Worm (Caenorhabditis elegans): Measurements from ENCODE around the gene str-8.

Gene str-8

ce11 chrV:15757645-15758044 is 2.8 kb downstream of the str-8 start:
- no peak for TF ChIP-seq ets-7 (tag; optimal IDR thresholded peaks at IDR 0.05)
- TF ChIP-seq ceh-13 (GFP tag; optimal IDR thresholded peaks at IDR 0.05), result no peak
- TF ChIP-seq ceh-36 (tag; optimal IDR thresholded peaks at IDR 0.05), result no peak
- no peak for TF ChIP-seq ama-1 (optimal IDR thresholded peaks at IDR 0.05)
- TF ChIP-seq B0310.2 (tag; optimal IDR thresholded peaks at IDR 0.05), result no peak
- TF ChIP-seq hmbx-1 (tag; optimal IDR thresholded peaks at IDR 0.05), result no peak
- TF ChIP-seq tbx-11 (GFP tag; IDR thresholded peaks at IDR 0.05), result no peak
- TF ChIP-seq tbx-37 (GFP tag; conservative IDR thresholded peaks at IDR 0.05), result no peak
- no peak for TF ChIP-seq tra-4 (tag; optimal IDR thresholded peaks at IDR 0.05)
- TF ChIP-seq hnd-1 (tag; optimal IDR thresholded peaks at IDR 0.05), result no peak
- TF ChIP-seq flt-1 (GFP tag; IDR thresholded peaks at IDR 0.05), result no peak
- TF ChIP-seq F13C5.2 (tag; optimal IDR thresholded peaks at IDR 0.05), result no peak
- no peak for TF ChIP-seq aly-1 (tag; optimal IDR thresholded peaks at IDR 0.05)

- no peak for TF ChIP-seq tbx-11 (GFP tag; IDR thresholded peaks at IDR 0.05)
- no peak for TF ChIP-seq tbx-37 (GFP tag; conservative IDR thresholded peaks at IDR 0.05)
- TF ChIP-seq pes-1 (GFP tag; IDR thresholded peaks at IDR 0.05), result no peak
- TF ChIP-seq ceh-13 (GFP tag; optimal IDR thresholded peaks at IDR 0.05), result no peak
- TF ChIP-seq ets-7 (tag; optimal IDR thresholded peaks at IDR 0.05), result no peak
- TF ChIP-seq B0310.2 (tag; optimal IDR thresholded peaks at IDR 0.05), result no peak
- TF ChIP-seq hmg-4 (GFP tag; optimal IDR thresholded peaks at IDR 0.05), result no peak
- TF ChIP-seq scrt-1 (GFP tag; IDR thresholded peaks at IDR 0.05), result no peak
- TF ChIP-seq tra-4 (tag; optimal IDR thresholded peaks at IDR 0.05), result no peak
These were observed 3.6 kb downstream of the str-8 start, which contains the start of gene str-9 for ce11 chrV:15758449-15758848. TSS of gene str-9 (plus strand) at chrV:15758749.

ce11 chrV:15766122-15766594 is 11.3 kb downstream of the str-8 start, which contains the start of the genes haf-3 and F57A10.2:
TSS of gene haf-3 (minus strand) at chrV:15766172.
TSS of gene F57A10.2 (plus strand) at chrV:15766575.
- TF ChIP-seq flt-1 (GFP tag; IDR thresholded peaks at IDR 0.05), result 0 out of 2 replicates have a peak, but pooled peaks have one; percentile 13
- peak; percentile 66 for TF ChIP-seq F13C5.2 (tag; optimal IDR thresholded peaks at IDR 0.05)
- TF ChIP-seq tra-4 (tag; optimal IDR thresholded peaks at IDR 0.05), result no peak

DNA sequence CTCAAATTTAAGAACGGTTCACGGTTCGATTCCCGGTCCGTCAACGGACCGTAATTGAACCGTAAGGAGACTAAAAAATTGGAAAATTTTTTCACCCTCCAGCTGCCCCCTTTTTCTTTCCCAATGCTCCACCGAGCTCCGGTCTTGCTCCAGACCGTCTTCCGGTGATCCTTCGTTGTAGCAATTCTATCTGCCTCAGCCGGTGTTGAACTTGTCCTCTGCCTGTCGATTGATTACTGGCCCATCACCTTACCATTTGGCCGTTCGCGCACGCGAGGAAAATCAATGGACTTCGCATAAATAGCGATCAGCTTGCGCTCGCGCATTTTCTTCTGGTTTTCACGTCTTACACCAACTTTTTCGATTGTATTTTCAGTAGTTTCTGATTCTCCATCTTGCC is 12.6 kb downstream of the str-8 start:
- peak; percentile 51; the same call in 1 of the 2 replicates for TF ChIP-seq scrt-1 (GFP tag; IDR thresholded peaks at IDR 0.05)
- TF ChIP-seq flt-1 (GFP tag; IDR thresholded peaks at IDR 0.05), result peak; percentile 28; the same call in 1 of the 2 replicates
- peak; percentile 73 for TF ChIP-seq pes-1 (GFP tag; IDR thresholded peaks at IDR 0.05)

DNA sequence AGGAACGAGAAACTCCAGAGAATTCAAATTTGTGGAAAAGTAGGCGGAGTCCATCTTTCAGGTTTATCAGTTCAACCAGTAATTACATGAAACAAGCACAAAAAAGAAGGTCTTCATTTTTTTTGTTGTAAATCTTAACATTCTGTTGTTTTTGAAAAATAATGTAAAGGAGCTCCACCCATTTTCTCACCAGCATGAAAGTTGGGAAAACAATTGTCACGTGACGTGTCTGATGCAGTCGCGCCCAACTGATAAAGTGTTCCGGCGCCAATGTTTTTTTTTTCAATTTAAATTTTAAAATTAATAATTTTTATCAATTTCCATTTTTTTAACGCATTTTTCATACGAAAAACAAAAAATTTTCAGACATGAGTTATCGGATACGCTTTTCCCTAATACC is 14.2 kb downstream of the str-8 start, which contains the start of gene F57A10.4:
Gene F57A10.4, plus strand, starts transcription at position 367 of the 400 bp plus-strand sequence.
- TF ChIP-seq hmg-4 (GFP tag; optimal IDR thresholded peaks at IDR 0.05), result no peak
- TF ChIP-seq aly-1 (tag; optimal IDR thresholded peaks at IDR 0.05), result no peak
- no peak for TF ChIP-seq tra-4 (tag; optimal IDR thresholded peaks at IDR 0.05)
- no peak for TF ChIP-seq ceh-36 (tag; optimal IDR thresholded peaks at IDR 0.05)
- no peak for TF ChIP-seq F13C5.2 (tag; optimal IDR thresholded peaks at IDR 0.05)
- no peak for TF ChIP-seq pes-1 (GFP tag; IDR thresholded peaks at IDR 0.05)
- no peak for TF ChIP-seq flt-1 (GFP tag; IDR thresholded peaks at IDR 0.05)
- TF ChIP-seq ceh-13 (GFP tag; optimal IDR thresholded peaks at IDR 0.05), result no peak
- no peak for TF ChIP-seq B0310.2 (tag; optimal IDR thresholded peaks at IDR 0.05)
- no peak for TF ChIP-seq scrt-1 (GFP tag; IDR thresholded peaks at IDR 0.05)
- TF ChIP-seq ama-1 (optimal IDR thresholded peaks at IDR 0.05), result no peak
- no peak for TF ChIP-seq ets-7 (tag; optimal IDR thresholded peaks at IDR 0.05)
- TF ChIP-seq hnd-1 (tag; optimal IDR thresholded peaks at IDR 0.05), result no peak

DNA sequence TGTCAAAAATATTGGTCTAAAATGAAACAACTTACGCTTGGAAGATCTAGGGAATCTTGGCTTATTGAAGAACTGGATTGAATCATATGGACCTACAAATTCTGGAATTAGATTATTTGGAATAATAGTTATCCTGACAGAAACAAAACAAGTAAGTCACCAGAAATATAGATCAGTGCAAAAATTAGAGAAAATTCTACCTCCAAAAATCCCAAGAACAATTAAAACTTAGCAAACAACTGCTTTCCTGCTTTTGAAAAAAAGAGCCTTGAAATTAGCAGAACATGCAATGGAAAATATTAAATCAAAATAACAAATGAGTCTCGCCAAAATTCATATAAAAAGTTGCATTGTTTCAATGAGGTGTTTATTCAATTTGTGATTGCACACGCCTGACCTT is 18.3 kb downstream of the str-8 start, which contains the start of gene nhr-60:
Gene nhr-60, minus strand, starts transcription at position 101 of the 400 bp plus-strand sequence.
- TF ChIP-seq tbx-37 (GFP tag; conservative IDR thresholded peaks at IDR 0.05) (no peak), tra-4 (tag; optimal IDR thresholded peaks at IDR 0.05) (no peak), ceh-13 (GFP tag; optimal IDR thresholded peaks at IDR 0.05) (no peak), pes-1 (GFP tag; IDR thresholded peaks at IDR 0.05) (no peak), B0310.2 (tag; optimal IDR thresholded peaks at IDR 0.05) (no peak), ama-1 (optimal IDR thresholded peaks at IDR 0.05) (no peak), hnd-1 (tag; optimal IDR thresholded peaks at IDR 0.05) (no peak), scrt-1 (GFP tag; IDR thresholded peaks at IDR 0.05) (no peak), hmbx-1 (tag; optimal IDR thresholded peaks at IDR 0.05) (no peak), ets-7 (tag; optimal IDR thresholded peaks at IDR 0.05) (no peak), aly-1 (tag; optimal IDR thresholded peaks at IDR 0.05) (no peak), tbx-11 (GFP tag; IDR thresholded peaks at IDR 0.05) (no peak), F13C5.2 (tag; optimal IDR thresholded peaks at IDR 0.05) (no peak), flt-1 (GFP tag; IDR thresholded peaks at IDR 0.05) (no peak), ceh-36 (tag; optimal IDR thresholded peaks at IDR 0.05) (no peak)

DNA sequence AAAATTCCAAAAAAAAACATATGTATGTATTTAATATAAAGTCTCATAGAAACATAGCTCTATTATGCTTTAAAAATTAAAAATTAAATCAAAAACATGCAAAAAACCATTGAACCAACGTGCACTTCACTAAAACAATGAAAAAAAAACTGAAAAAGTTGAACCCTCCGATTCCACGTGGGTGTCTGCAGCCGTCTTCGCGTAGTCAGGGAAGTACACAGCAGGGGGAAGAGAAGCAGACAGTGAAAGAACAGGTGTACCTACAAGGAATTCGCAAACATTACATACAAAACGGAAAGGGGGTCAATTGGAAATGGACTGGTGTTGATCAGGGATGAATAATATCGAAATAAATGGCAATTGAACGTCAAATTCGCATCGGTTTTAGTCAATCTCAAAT is 19.1 kb downstream of the str-8 start:
- no peak for TF ChIP-seq ceh-13 (GFP tag; optimal IDR thresholded peaks at IDR 0.05)
- TF ChIP-seq hnd-1 (tag; optimal IDR thresholded peaks at IDR 0.05), result no peak
- no peak for TF ChIP-seq pes-1 (GFP tag; IDR thresholded peaks at IDR 0.05)
- TF ChIP-seq F13C5.2 (tag; optimal IDR thresholded peaks at IDR 0.05), result no peak
- TF ChIP-seq ets-7 (tag; optimal IDR thresholded peaks at IDR 0.05), result no peak
- no peak for TF ChIP-seq tbx-11 (GFP tag; IDR thresholded peaks at IDR 0.05)
- TF ChIP-seq sea-1 (GFP tag; conservative IDR thresholded peaks at IDR 0.05), result no peak
- no peak for TF ChIP-seq flt-1 (GFP tag; IDR thresholded peaks at IDR 0.05)
- no peak for TF ChIP-seq scrt-1 (GFP tag; IDR thresholded peaks at IDR 0.05)
- no peak for TF ChIP-seq ceh-36 (tag; optimal IDR thresholded peaks at IDR 0.05)
- no peak for TF ChIP-seq tra-4 (tag; optimal IDR thresholded peaks at IDR 0.05)

DNA sequence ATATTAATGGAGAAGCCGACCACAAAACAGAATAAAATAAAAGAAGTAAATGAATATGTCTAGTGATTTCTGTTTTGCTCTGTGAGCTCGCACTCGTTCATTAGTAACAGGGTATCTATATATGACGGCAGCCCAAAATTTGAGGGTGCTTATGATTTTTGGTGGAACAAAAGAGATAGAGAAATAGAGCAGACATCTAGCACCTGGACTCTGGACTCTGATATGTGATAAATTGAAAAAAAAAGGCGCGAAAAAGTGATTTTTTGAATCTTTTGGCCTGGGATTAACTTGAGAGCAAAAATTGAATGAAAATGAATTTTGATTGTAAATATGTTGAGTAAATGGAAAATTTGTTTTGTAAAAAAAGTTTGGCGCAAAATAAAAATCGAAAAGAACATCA is 21.8 kb downstream of the str-8 start, which contains the start of gene nhr-283:
Gene nhr-283, minus strand, starts transcription at position 101 of the 400 bp plus-strand sequence.
- TF ChIP-seq ceh-36 (tag; optimal IDR thresholded peaks at IDR 0.05) (no peak), tbx-37 (GFP tag; conservative IDR thresholded peaks at IDR 0.05) (no peak), ama-1 (optimal IDR thresholded peaks at IDR 0.05) (no peak), hmg-4 (GFP tag; optimal IDR thresholded peaks at IDR 0.05) (no peak), sea-1 (GFP tag; conservative IDR thresholded peaks at IDR 0.05) (no peak), flt-1 (GFP tag; IDR thresholded peaks at IDR 0.05) (no peak), scrt-1 (GFP tag; IDR thresholded peaks at IDR 0.05) (no peak), ceh-13 (GFP tag; optimal IDR thresholded peaks at IDR 0.05) (no peak)
